Fruit fly (Drosophila melanogaster): Measurements from ENCODE around the gene CG12716.

The CG12716 gene

dm6 chrX:12925426-12926256, 50.4 kb downstream of the CG12716 start (continued):
- TF ChIP-seq CG10431 (GFP tag; optimal IDR thresholded peaks at IDR 0.05) = no peak
- peak in 1 of 2 experiments; percentile 58 for TF ChIP-seq Hr51 (GFP tag; optimal IDR thresholded peaks at IDR 0.05)
- peak; percentile 11 for TF ChIP-seq CrebB (tag; optimal IDR thresholded peaks at IDR 0.05)
- no peak for TF ChIP-seq ham (GFP tag; IDR thresholded peaks at IDR 0.05)
- TF ChIP-seq Gug (GFP tag; IDR thresholded peaks at IDR 0.05) = peak; percentile 47; the same call in 2 of the 4 replicates
- peak; percentile 65; the same call in 1 of the 2 replicates for TF ChIP-seq CG6272 (GFP tag; IDR thresholded peaks at IDR 0.05)
- no peak; the same call in 1 of the 2 replicates for TF ChIP-seq CG10321 (GFP tag; IDR thresholded peaks at IDR 0.05)
- TF ChIP-seq odd (GFP tag; optimal IDR thresholded peaks at IDR 0.05) = peak; percentile 0
- no peak for TF ChIP-seq CG33213 (GFP tag; optimal IDR thresholded peaks at IDR 0.05)
- no peak for TF ChIP-seq bigmax (GFP tag; optimal IDR thresholded peaks at IDR 0.05)
- peak; percentile 70 for TF ChIP-seq CG32772 (GFP tag; IDR thresholded peaks at IDR 0.05)
- peak; percentile 37 for TF ChIP-seq CG18619 (GFP tag; optimal IDR thresholded peaks at IDR 0.05)
- TF ChIP-seq Med (GFP tag) = peak; percentile 41
- TF ChIP-seq wdn (GFP tag; IDR thresholded peaks at IDR 0.05) = peak; percentile 55
- TF ChIP-seq CG11504 (tag; optimal IDR thresholded peaks at IDR 0.05) = peak; percentile 81
- TF ChIP-seq CG11696 (GFP tag; IDR thresholded peaks at IDR 0.05) = 0 out of 2 replicates have a peak, but pooled peaks have one; percentile 21
- peak; percentile 45; the same call in 1 of the 2 replicates for TF ChIP-seq wor (GFP tag; IDR thresholded peaks at IDR 0.05)
- peak; percentile 32 for TF ChIP-seq CG30020 (tag; optimal IDR thresholded peaks at IDR 0.05)
- peak; percentile 55 for TF ChIP-seq phol (tag; optimal IDR thresholded peaks at IDR 0.05)
- no peak for TF ChIP-seq dati (GFP tag; IDR thresholded peaks at IDR 0.05)
- TF ChIP-seq CG4730 (GFP tag; IDR thresholded peaks at IDR 0.05) = peak; percentile 51; the same call in 1 of the 2 replicates
- TF ChIP-seq Rx (GFP tag; IDR thresholded peaks at IDR 0.05) = peak; percentile 39; the same call in 1 of the 2 replicates
- peak; percentile 59 for TF ChIP-seq CG13424 (tag; optimal IDR thresholded peaks at IDR 0.05)
- TF ChIP-seq sob (GFP tag; IDR thresholded peaks at IDR 0.05) = peak; percentile 38; the same call in 1 of the 2 replicates
- no peak for TF ChIP-seq CG4854 (GFP tag; optimal IDR thresholded peaks at IDR 0.05)
- peak; percentile 50 for TF ChIP-seq ATbp (GFP tag; optimal IDR thresholded peaks at IDR 0.05)
- peak; percentile 80 for TF ChIP-seq cg (GFP tag; optimal IDR thresholded peaks at IDR 0.05)
- TF ChIP-seq C15 (GFP tag; IDR thresholded peaks at IDR 0.05) = no peak
